Worm (Caenorhabditis elegans): ENCODE data around the gene sorf-1.

sorf-1 gene

DNA sequence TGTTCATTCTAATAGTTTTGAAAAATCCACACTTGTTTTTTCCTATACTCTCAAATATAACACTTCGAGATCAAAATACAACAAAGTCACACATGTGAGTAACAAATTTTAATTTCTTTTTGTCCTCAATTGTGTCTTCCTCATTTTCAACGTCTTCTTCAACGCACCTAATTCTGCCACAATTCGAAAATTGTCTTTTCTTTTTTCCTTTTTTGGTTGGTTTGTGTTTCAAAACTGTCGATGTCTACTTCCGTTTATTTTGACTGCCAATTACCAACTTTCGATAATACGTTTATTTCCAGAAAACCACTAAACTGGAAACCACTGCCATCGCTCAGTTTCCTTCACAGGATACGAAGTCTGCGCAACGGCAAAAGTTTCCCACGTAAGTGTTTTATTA lies 46.2 kb downstream of the sorf-1 start, which contains the start of gene F11D5.1:
TSS of gene F11D5.1 (plus strand) at position 301 of the 400 bp plus-strand sequence.
- no peak for TF ChIP-seq lin-13 (GFP tag; optimal IDR thresholded peaks at IDR 0.05)
- no peak for TF ChIP-seq alr-1 (tag; optimal IDR thresholded peaks at IDR 0.05)
- no peak for TF ChIP-seq mdl-1 (tag; optimal IDR thresholded peaks at IDR 0.05)
- no peak for TF ChIP-seq nhr-237 (tag; optimal IDR thresholded peaks at IDR 0.05)
- no peak for TF ChIP-seq skn-1 (tag; optimal IDR thresholded peaks at IDR 0.05)
- no peak for TF ChIP-seq lsy-2 (tag; optimal IDR thresholded peaks at IDR 0.05)
- TF ChIP-seq ZK546.5 (tag; optimal IDR thresholded peaks at IDR 0.05): no peak
- no peak for TF ChIP-seq fos-1 (tag; optimal IDR thresholded peaks at IDR 0.05)
- no peak for TF ChIP-seq nhr-12 (tag; optimal IDR thresholded peaks at IDR 0.05)
